Fruit fly (Drosophila melanogaster) whole organism, adult: ENCODE data around the gene RpS19b.
A peak's percentile ranks its signal among the peaks of the same experiment; 100 is the strongest.

ENCODE experiments used
- CG11617 ChIP-seq: fragments of 200-800 bp; sonication (Bioruptor generic); optimal IDR thresholded peaks from 2 replicates; lab custom pipeline; 2017; ENCODE audit warnings: mild to moderate bottlenecking, missing biosample characterization, missing genetic modification reagents, missing genetic modification characterization
- tj ChIP-seq: fragments of 200-800 bp; sonication (Bioruptor generic); optimal IDR thresholded peaks from 3 replicates; lab custom pipeline; 2017; ENCODE audit warnings: missing biosample characterization, mild to moderate bottlenecking, missing genetic modification characterization, moderate library complexity

- TF ChIP-seq CG11617 (GFP tag; lab: Kevin White, UChicago) (peak; percentile 49), tj (GFP tag; lab: Kevin White, UChicago) (peak; percentile 27)
These were observed 9.7 kb upstream of the RpS19b start, which contains the start of gene Gdh for dm6 chr3R:23942965-23943413.
